Fruit fly (Drosophila melanogaster) whole organism: ENCODE measurements around the gene CG42240.

Source experiments
- CG8478 ChIP-seq: fragments of >200 bp; optimal IDR thresholded peaks from 2 replicates; lab custom pipeline; 2018; ENCODE audit warnings: inconsistent platforms
- Dll ChIP-seq: fragments of >200 bp; optimal IDR thresholded peaks from 2 replicates; lab custom pipeline; 2017
- EcR ChIP-seq, 2 experiments: fragments of >200 bp; optimal IDR thresholded peaks; 2 replicates each; lab custom pipeline; 2017; ENCODE audit warnings: missing biosample characterization in 2 of 2, missing genetic modification characterization in 2 of 2, missing genetic modification reagents in 2 of 2
- pan ChIP-seq: fragments of >200 bp; optimal IDR thresholded peaks from 2 replicates; lab custom pipeline; 2017
- psq ChIP-seq: fragments of >200 bp; optimal IDR thresholded peaks from 2 replicates; lab custom pipeline; 2017
- usp ChIP-seq: fragments of >200 bp; optimal IDR thresholded peaks from 2 replicates; lab custom pipeline; 2017; ENCODE audit warnings: missing biosample characterization, missing genetic modification characterization, mixed read lengths

The CG42240 gene

DNA sequence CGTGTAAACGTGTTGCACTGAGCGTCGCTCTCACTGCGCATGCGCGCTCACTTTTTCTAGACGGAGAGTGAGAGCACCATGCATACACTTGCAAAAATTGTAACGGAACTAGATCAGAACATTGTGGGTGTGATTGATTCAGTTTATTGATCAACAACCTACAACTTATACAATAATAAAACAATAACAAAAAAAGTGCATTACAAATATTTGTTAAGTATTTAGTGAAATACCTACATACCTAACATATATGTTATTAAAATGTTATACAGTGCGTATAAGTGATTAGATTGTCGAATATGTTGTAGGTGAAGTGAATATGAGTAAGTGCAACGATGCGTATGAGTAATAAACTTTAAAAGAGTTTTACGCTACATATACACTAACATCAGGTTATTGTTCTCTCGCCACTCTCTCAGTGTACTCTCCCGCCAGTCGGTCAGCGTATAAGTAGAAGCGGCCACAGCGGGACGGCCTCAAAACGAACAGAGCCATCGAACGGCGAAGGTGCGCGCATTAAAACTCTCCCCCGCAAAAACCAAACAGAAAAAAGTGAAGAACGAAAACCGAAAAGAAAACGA, at the start of gene CG42240:
CG42240 (plus strand) TSS at position 474 of the 581 bp plus-strand sequence.
- no peak for TF ChIP-seq Dll (lab: Kevin White, UChicago)
- TF ChIP-seq CG8478 (lab: Kevin White, UChicago) = no peak
- no peak for TF ChIP-seq EcR (GFP tag; optimal IDR thresholded peaks at IDR 0.05; lab: Kevin White, UChicago)
- no peak for TF ChIP-seq pan (lab: Kevin White, UChicago)
- no peak for TF ChIP-seq usp (GFP tag; lab: Kevin White, UChicago)
- no peak for TF ChIP-seq psq (lab: Kevin White, UChicago)

- TF ChIP-seq EcR (GFP tag; optimal IDR thresholded peaks at IDR 0.05; lab: Kevin White, UChicago) = no peak
Measured at dm6 chrX:6283470-6283869, 47.2 kb upstream of the CG42240 start, which contains the start of gene CG11700. TSS of gene CG11700 (minus strand) at chrX:6283575.

- TF ChIP-seq CG8478 (lab: Kevin White, UChicago) (no peak), usp (GFP tag; lab: Kevin White, UChicago) (no peak), EcR (GFP tag; optimal IDR thresholded peaks at IDR 0.05; lab: Kevin White, UChicago) (no peak), Dll (lab: Kevin White, UChicago) (no peak), pan (lab: Kevin White, UChicago) (no peak), psq (lab: Kevin White, UChicago) (no peak)
Measured at dm6 chrX:6287842-6288241, 42.8 kb upstream of the CG42240 start, which contains the start of the genes Top3beta and wuho. TSS of gene Top3beta (minus strand) at chrX:6287990. TSS of gene wuho (plus strand) at chrX:6288100.

DNA sequence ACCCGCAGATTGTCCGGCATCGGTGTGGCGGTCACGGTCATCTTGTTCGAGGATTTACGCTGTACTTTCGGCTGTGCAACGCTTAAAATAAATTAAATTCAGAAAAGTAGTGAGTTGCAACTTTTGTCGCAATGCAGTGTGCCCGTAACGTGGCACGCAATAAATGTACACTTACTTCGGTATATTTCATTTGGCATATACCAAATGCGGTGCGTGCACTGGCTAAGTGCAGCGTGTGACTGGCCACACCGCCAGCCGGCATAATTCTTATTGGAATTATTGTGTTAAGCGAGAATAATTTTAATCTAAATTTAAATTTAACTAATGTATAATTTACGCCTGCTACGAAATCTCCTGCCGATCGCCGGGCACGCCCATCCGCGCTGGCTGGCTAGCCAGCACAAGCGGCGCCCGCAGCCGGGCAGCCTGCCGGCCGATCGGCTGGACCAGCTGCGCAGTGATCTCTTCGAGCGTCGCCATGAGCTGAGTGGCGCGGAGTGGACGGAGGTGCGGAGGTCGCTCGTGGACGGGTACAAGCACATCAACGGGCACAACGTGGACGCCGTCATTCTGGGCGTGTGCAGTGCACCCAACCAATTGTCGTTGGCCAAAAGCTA, 39.5 kb upstream of the CG42240 start, which contains the start of the genes Rpt4 and mldr:
Rpt4 (minus strand) TSS at position 163 of the 617 bp plus-strand sequence.
mldr (plus strand) TSS at position 221 of the 617 bp plus-strand sequence.
- no peak for TF ChIP-seq pan (lab: Kevin White, UChicago)
- TF ChIP-seq Dll (lab: Kevin White, UChicago) = no peak
- no peak for TF ChIP-seq CG8478 (lab: Kevin White, UChicago)
- TF ChIP-seq usp (GFP tag; lab: Kevin White, UChicago) = no peak
- no peak for TF ChIP-seq psq (lab: Kevin White, UChicago)
- TF ChIP-seq EcR (GFP tag; optimal IDR thresholded peaks at IDR 0.05; lab: Kevin White, UChicago) = no peak

DNA sequence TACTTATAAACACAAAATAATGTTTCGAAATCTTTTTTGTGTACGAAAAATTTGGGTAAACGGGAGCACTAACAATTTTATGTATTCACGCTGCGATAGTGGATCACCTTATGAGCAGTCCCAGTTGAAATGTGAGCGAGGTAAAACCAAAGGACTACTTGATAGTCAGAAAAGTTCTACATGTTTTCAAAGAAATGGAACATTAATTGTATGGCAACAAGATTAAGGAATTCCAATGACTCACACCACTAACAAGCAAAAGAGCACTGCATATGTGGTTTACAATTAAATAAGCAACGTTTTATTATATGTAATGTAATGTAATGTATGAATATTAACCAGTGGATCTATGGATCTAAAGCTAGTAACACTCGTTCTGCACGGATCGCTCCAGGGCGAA, 36.4 kb upstream of the CG42240 start, which contains the start of gene CG15892:
CG15892 (minus strand) TSS at position 101 of the 400 bp plus-strand sequence.
- TF ChIP-seq Dll (lab: Kevin White, UChicago) (no peak), usp (GFP tag; lab: Kevin White, UChicago) (no peak), EcR (GFP tag; optimal IDR thresholded peaks at IDR 0.05; lab: Kevin White, UChicago) (no peak), pan (lab: Kevin White, UChicago) (no peak), psq (lab: Kevin White, UChicago) (no peak), CG8478 (lab: Kevin White, UChicago) (no peak)

- TF ChIP-seq usp (GFP tag; lab: Kevin White, UChicago) (no peak), CG8478 (lab: Kevin White, UChicago) (no peak), pan (lab: Kevin White, UChicago) (no peak), psq (lab: Kevin White, UChicago) (no peak), Dll (lab: Kevin White, UChicago) (no peak), EcR (GFP tag; optimal IDR thresholded peaks at IDR 0.05; lab: Kevin White, UChicago) (no peak)
Measured at dm6 chrX:6295129-6295539, 35.5 kb upstream of the CG42240 start, which contains the start of the genes CG15891 and CG3815. TSS of gene CG15891 (minus strand) at chrX:6295345. TSS of gene CG3815 (plus strand) at chrX:6295389.

DNA sequence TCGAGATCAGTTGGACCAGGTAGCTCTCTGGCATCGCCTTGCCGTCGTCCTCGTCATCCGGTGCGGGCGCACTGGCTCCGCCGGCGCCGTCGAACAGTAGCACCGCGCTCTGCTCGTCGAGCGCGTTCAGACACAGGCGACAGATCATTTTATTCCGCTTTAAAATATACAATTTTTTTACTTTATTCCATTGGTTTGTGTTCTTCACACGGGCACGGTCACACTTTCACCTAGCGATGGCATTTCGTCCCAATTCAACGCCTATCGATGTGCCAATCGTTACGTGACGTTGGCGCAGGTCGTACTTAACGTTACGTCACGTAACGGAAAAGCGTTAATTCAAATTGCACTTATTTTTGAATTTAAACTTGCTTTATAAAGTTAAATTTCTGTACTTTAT, 29.6 kb upstream of the CG42240 start, which contains the start of gene CG12219:
CG12219 (minus strand) TSS at position 234 of the 400 bp plus-strand sequence.
- TF ChIP-seq pan (lab: Kevin White, UChicago) (no peak), CG8478 (lab: Kevin White, UChicago) (no peak)

dm6 chrX:6303196-6303595, 27.4 kb upstream of the CG42240 start:
- no peak for TF ChIP-seq CG8478 (lab: Kevin White, UChicago)
- no peak for TF ChIP-seq Dll (lab: Kevin White, UChicago)
- TF ChIP-seq usp (GFP tag; lab: Kevin White, UChicago) = no peak
- TF ChIP-seq EcR (GFP tag; optimal IDR thresholded peaks at IDR 0.05; lab: Kevin White, UChicago) = no peak

DNA sequence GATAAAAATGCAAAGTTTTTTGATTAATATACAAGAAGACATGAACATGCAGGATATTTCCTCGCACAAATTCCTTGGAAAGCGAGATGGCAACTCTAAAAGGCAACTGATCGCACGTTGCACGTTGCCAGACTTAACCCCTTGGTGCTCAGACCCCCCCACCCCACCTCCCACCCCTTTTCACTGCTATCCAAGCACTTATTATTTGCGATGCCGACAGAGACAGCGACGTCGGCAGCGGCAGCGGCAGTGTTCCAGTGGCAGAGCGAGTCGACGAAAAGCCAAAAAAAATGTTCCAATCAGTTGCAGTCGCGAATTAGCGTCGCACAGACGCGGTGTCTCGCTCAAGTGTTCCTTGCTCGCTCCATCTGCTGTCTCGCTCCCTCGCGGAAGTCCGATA, 27.0 kb upstream of the CG42240 start, which contains the start of gene CG3823:
CG3823 (plus strand) TSS at position 301 of the 400 bp plus-strand sequence.
- no peak for TF ChIP-seq usp (GFP tag; lab: Kevin White, UChicago)
- no peak for TF ChIP-seq CG8478 (lab: Kevin White, UChicago)
- TF ChIP-seq Dll (lab: Kevin White, UChicago) = no peak
- TF ChIP-seq EcR (GFP tag; optimal IDR thresholded peaks at IDR 0.05; lab: Kevin White, UChicago) = no peak
- no peak for TF ChIP-seq pan (lab: Kevin White, UChicago)
- no peak for TF ChIP-seq psq (lab: Kevin White, UChicago)

dm6 chrX:6304203-6304602, 26.4 kb upstream of the CG42240 start:
- TF ChIP-seq pan (lab: Kevin White, UChicago) = no peak
- TF ChIP-seq psq (lab: Kevin White, UChicago) = no peak
- no peak for TF ChIP-seq Dll (lab: Kevin White, UChicago)
- no peak for TF ChIP-seq usp (GFP tag; lab: Kevin White, UChicago)
- no peak for TF ChIP-seq EcR (GFP tag; optimal IDR thresholded peaks at IDR 0.05; lab: Kevin White, UChicago)
- TF ChIP-seq CG8478 (lab: Kevin White, UChicago) = no peak

dm6 chrX:6305317-6305716, 25.3 kb upstream of the CG42240 start:
- TF ChIP-seq Dll (lab: Kevin White, UChicago) (no peak), usp (GFP tag; lab: Kevin White, UChicago) (no peak), CG8478 (lab: Kevin White, UChicago) (no peak), EcR (GFP tag; optimal IDR thresholded peaks at IDR 0.05; lab: Kevin White, UChicago) (no peak), pan (lab: Kevin White, UChicago) (no peak)
